Fruit fly (Drosophila melanogaster) whole organism, embryonic: ENCODE measurements around the gene CG33108.
A peak's percentile ranks its signal among the peaks of the same experiment; 100 is the strongest.

ENCODE experiments used
- Abd-B ChIP-seq: fragments of 200-800 bp; sonication (Bioruptor generic); optimal IDR thresholded peaks from 2 replicates; lab custom pipeline; 2018; ENCODE audit warnings: missing biosample characterization, mild to moderate bottlenecking, missing genetic modification characterization, moderate library complexity
- BtbVII ChIP-seq: fragments of 200-800 bp; sonication (Bioruptor generic); optimal IDR thresholded peaks from 3 replicates; lab custom pipeline; 2017; ENCODE audit warnings: missing biosample characterization, mild to moderate bottlenecking, missing genetic modification characterization
- CG10267 ChIP-seq: fragments of 200-800 bp; sonication (Bioruptor generic); optimal IDR thresholded peaks from 2 replicates; lab custom pipeline; 2018; ENCODE audit warnings: missing biosample characterization, mild to moderate bottlenecking, missing genetic modification characterization, moderate library complexity
- CG10431 ChIP-seq: fragments of 200-800 bp; sonication (Bioruptor generic); optimal IDR thresholded peaks from 3 replicates; lab custom pipeline; 2018; ENCODE audit warnings: missing biosample characterization, mild to moderate bottlenecking, missing genetic modification characterization
- CG11456 ChIP-seq: fragments of 200-800 bp; sonication (Bioruptor generic); IDR thresholded peaks from 3 replicates; pipeline ENCODE4 v1.3.6; 2022; ENCODE audit warnings: missing biosample characterization, missing genetic modification characterization
- CG12155 ChIP-seq: fragments of 200-800 bp; sonication (Bioruptor generic); optimal IDR thresholded peaks from 3 replicates; lab custom pipeline; 2016; ENCODE audit warnings: missing biosample characterization, missing genetic modification characterization
- CG14667 ChIP-seq: fragments of 200-800 bp; sonication (Bioruptor generic); IDR thresholded peaks from 2 replicates; pipeline ENCODE4 v1.3.6; 2022; ENCODE audit warnings: missing biosample characterization, missing genetic modification characterization
- CG15479 ChIP-seq: fragments of 200-800 bp; sonication (Bioruptor generic); optimal IDR thresholded peaks from 3 replicates; lab custom pipeline; 2019; ENCODE audit warnings: missing biosample characterization, mild to moderate bottlenecking, missing genetic modification characterization, moderate library complexity
- CG17186 ChIP-seq: fragments of 200-800 bp; sonication (Bioruptor generic); optimal IDR thresholded peaks from 3 replicates; lab custom pipeline; 2017; ENCODE audit warnings: missing biosample characterization, missing genetic modification reagents, missing genetic modification characterization
- CG17359 ChIP-seq: fragments of 200-800 bp; sonication (Bioruptor generic); optimal IDR thresholded peaks from 3 replicates; lab custom pipeline; 2018; ENCODE audit warnings: missing biosample characterization, mild to moderate bottlenecking, missing genetic modification characterization, moderate library complexity
- CG18476 ChIP-seq: fragments of 200-800 bp; sonication (Bioruptor generic); optimal IDR thresholded peaks from 2 replicates; lab custom pipeline; 2016; ENCODE audit warnings: missing biosample characterization, mild to moderate bottlenecking, missing genetic modification characterization
- CG2875 ChIP-seq: fragments of 200-800 bp; sonication (Bioruptor generic); optimal IDR thresholded peaks from 2 replicates; lab custom pipeline; 2017; ENCODE audit warnings: missing biosample characterization, mild to moderate bottlenecking, missing genetic modification characterization, missing genetic modification reagents
- CG3163 ChIP-seq: fragments of 200-800 bp; sonication (Bioruptor generic); optimal IDR thresholded peaks from 3 replicates; lab custom pipeline; 2016; ENCODE audit warnings: missing biosample characterization, missing genetic modification characterization
- CG3281 ChIP-seq: fragments of 200-800 bp; sonication (Bioruptor generic); optimal IDR thresholded peaks from 3 replicates; lab custom pipeline; 2017; ENCODE audit warnings: missing biosample characterization, mild to moderate bottlenecking, missing genetic modification characterization
- CG3726 ChIP-seq: fragments of 200-800 bp; sonication (Bioruptor generic); IDR thresholded peaks from 3 replicates; pipeline ENCODE4, ENCODE4 v1.3.6; 2022; ENCODE audit warnings: missing biosample characterization, missing genetic modification characterization
- CG6175 ChIP-seq: fragments of 200-800 bp; sonication (Bioruptor generic); IDR thresholded peaks from 3 replicates; pipeline ENCODE4 v1.3.6; 2022; ENCODE audit warnings: missing biosample characterization, missing genetic modification characterization
- CG6765 ChIP-seq: fragments of 200-800 bp; sonication (Bioruptor generic); optimal IDR thresholded peaks from 3 replicates; lab custom pipeline; 2017; ENCODE audit warnings: missing biosample characterization, mild to moderate bottlenecking, missing genetic modification characterization
- CG7556 ChIP-seq: fragments of 200-800 bp; sonication (Bioruptor generic); optimal IDR thresholded peaks from 2 replicates; lab custom pipeline; 2017; ENCODE audit warnings: missing biosample characterization, mild to moderate bottlenecking, missing genetic modification characterization
- CG8089 ChIP-seq: fragments of 200-800 bp; sonication (Bioruptor generic); optimal IDR thresholded peaks from 3 replicates; lab custom pipeline; 2016; ENCODE audit warnings: missing biosample characterization, missing genetic modification characterization
- CG8290 ChIP-seq, 3 experiments: fragments of 200-800 bp; sonication (Bioruptor generic); optimal IDR thresholded peaks; 2 replicates each; lab custom pipeline; 2016 to 2019; ENCODE audit warnings: missing biosample characterization in 3 of 3, missing genetic modification characterization in 3 of 3, mild to moderate bottlenecking in 2 of 3, moderate library complexity in 1 of 3
- CG9797 ChIP-seq: fragments of 200-800 bp; sonication (Bioruptor generic); optimal IDR thresholded peaks from 3 replicates; lab custom pipeline; 2018; ENCODE audit warnings: missing biosample characterization, mild to moderate bottlenecking, missing genetic modification characterization
- Dad ChIP-seq: fragments of 200-800 bp; sonication (Bioruptor generic); optimal IDR thresholded peaks from 3 replicates; lab custom pipeline; 2016; ENCODE audit warnings: missing biosample characterization, missing genetic modification characterization
- Eip74EF ChIP-seq, 2 experiments: fragments of 200-800 bp in 1 of 2; fragments of >200 bp in 1 of 2; sonication (Bioruptor generic) in 1 of 2; optimal IDR thresholded peaks; 2 replicates each; lab custom pipeline; 2017 to 2019; ENCODE audit warnings: missing biosample characterization in 2 of 2, missing genetic modification characterization in 2 of 2, mild to moderate bottlenecking in 1 of 2, moderate library complexity in 1 of 2
- HHEX ChIP-seq: fragments of 200-800 bp; sonication (Bioruptor generic); optimal IDR thresholded peaks from 3 replicates; lab custom pipeline; 2017; ENCODE audit warnings: missing biosample characterization, mild to moderate bottlenecking, missing genetic modification characterization, missing genetic modification reagents
- Lhr ChIP-seq: fragments of 200-800 bp; sonication (Bioruptor generic); optimal IDR thresholded peaks from 3 replicates; lab custom pipeline; 2017; ENCODE audit warnings: mild to moderate bottlenecking, missing biosample characterization, missing genetic modification reagents, missing genetic modification characterization
- NC2α ChIP-seq: fragments of 200-800 bp; sonication (Bioruptor generic); optimal IDR thresholded peaks from 2 replicates; lab custom pipeline; 2016; ENCODE audit warnings: missing biosample characterization, missing genetic modification characterization
- NFAT ChIP-seq: fragments of 200-800 bp; sonication (Bioruptor generic); IDR thresholded peaks from 2 replicates; pipeline ENCODE4 v1.3.6; 2022; ENCODE audit warnings: missing biosample characterization, missing genetic modification characterization
- Neu2 ChIP-seq: fragments of 200-800 bp; sonication (Bioruptor generic); optimal IDR thresholded peaks from 3 replicates; lab custom pipeline; 2016; ENCODE audit warnings: missing biosample characterization, missing genetic modification characterization, borderline replicate concordance
- Ssrp ChIP-seq: fragments of 200-800 bp; sonication (Bioruptor generic); optimal IDR thresholded peaks from 2 replicates; lab custom pipeline; 2018; ENCODE audit warnings: missing biosample characterization, mild to moderate bottlenecking, missing genetic modification characterization, moderate library complexity
- bbx ChIP-seq: fragments of 200-800 bp; sonication (Bioruptor generic); IDR thresholded peaks from 2 replicates; pipeline ENCODE4 v1.3.6; 2022; ENCODE audit warnings: missing biosample characterization, missing genetic modification characterization; ENCODE audit not compliant: partially characterized antibody
- bigmax ChIP-seq: fragments of 200-800 bp; sonication (Bioruptor generic); optimal IDR thresholded peaks from 2 replicates; lab custom pipeline; 2018; ENCODE audit warnings: missing biosample characterization, mild to moderate bottlenecking, missing genetic modification characterization
- crol ChIP-seq: fragments of 200-800 bp; sonication (Bioruptor generic); IDR thresholded peaks from 2 replicates; pipeline ENCODE4 v1.3.6; 2022; ENCODE audit warnings: missing biosample characterization, missing genetic modification characterization
- dpn ChIP-seq, 2 experiments: fragments of 200-800 bp; sonication (Bioruptor generic); optimal IDR thresholded peaks; 3 replicates each; lab custom pipeline; 2016; ENCODE audit warnings: missing biosample characterization in 2 of 2, missing genetic modification characterization in 2 of 2
- fd96Cb ChIP-seq: fragments of 200-800 bp; sonication (Bioruptor generic); optimal IDR thresholded peaks from 2 replicates; lab custom pipeline; 2018; ENCODE audit warnings: missing biosample characterization, mild to moderate bottlenecking, missing genetic modification characterization, moderate library complexity
- gfzf ChIP-seq: fragments of 200-800 bp; sonication (Bioruptor generic); optimal IDR thresholded peaks from 2 replicates; lab custom pipeline; 2016; ENCODE audit warnings: missing biosample characterization, mild to moderate bottlenecking, missing genetic modification characterization, moderate library complexity
- hbn ChIP-seq: fragments of 200-800 bp; sonication (Bioruptor generic); IDR thresholded peaks from 2 replicates; pipeline ENCODE4 v1.3.6; 2022; ENCODE audit warnings: missing biosample characterization, missing genetic modification characterization; ENCODE audit not compliant: partially characterized antibody
- klu ChIP-seq: fragments of 200-800 bp; sonication (Bioruptor generic); IDR thresholded peaks from 2 replicates; pipeline ENCODE4 v1.3.6; 2022; ENCODE audit warnings: missing biosample characterization, missing genetic modification characterization
- lilli ChIP-seq: fragments of 200-800 bp; sonication (Bioruptor generic); optimal IDR thresholded peaks from 3 replicates; lab custom pipeline; 2016; ENCODE audit warnings: missing biosample characterization, missing genetic modification characterization
- nmo ChIP-seq: fragments of 200-800 bp; sonication (Bioruptor generic); optimal IDR thresholded peaks from 2 replicates; lab custom pipeline; 2018; ENCODE audit warnings: missing biosample characterization, mild to moderate bottlenecking, missing genetic modification characterization, moderate library complexity
- onecut ChIP-seq: fragments of 200-800 bp; sonication (Bioruptor generic); IDR thresholded peaks from 2 replicates; pipeline ENCODE4 v1.3.6; 2022; ENCODE audit warnings: missing biosample characterization, missing genetic modification characterization
- org-1 ChIP-seq: fragments of 200-800 bp; sonication (Bioruptor generic); optimal IDR thresholded peaks from 2 replicates; lab custom pipeline; 2017; ENCODE audit warnings: missing biosample characterization, missing genetic modification characterization
- pho ChIP-seq: fragments of 200-800 bp; sonication (Bioruptor generic); optimal IDR thresholded peaks from 2 replicates; lab custom pipeline; 2016; ENCODE audit warnings: missing biosample characterization, missing genetic modification characterization
- run ChIP-seq: fragments of 200-800 bp; sonication (Bioruptor generic); optimal IDR thresholded peaks from 3 replicates; lab custom pipeline; 2018; ENCODE audit warnings: missing biosample characterization, mild to moderate bottlenecking, missing genetic modification characterization
- sens-2 ChIP-seq: fragments of 200-800 bp; sonication (Bioruptor generic); IDR thresholded peaks from 2 replicates; pipeline ENCODE4 v1.3.6; 2022; ENCODE audit warnings: missing biosample characterization, missing genetic modification characterization
- seq ChIP-seq: fragments of 200-800 bp; sonication (Bioruptor generic); IDR thresholded peaks from 2 replicates; pipeline ENCODE4 v1.3.6; 2022; ENCODE audit warnings: missing biosample characterization, missing genetic modification characterization
- sima ChIP-seq: fragments of 200-800 bp; sonication (Bioruptor generic); optimal IDR thresholded peaks from 2 replicates; lab custom pipeline; 2016; ENCODE audit warnings: missing biosample characterization, missing genetic modification characterization
- stc ChIP-seq: fragments of 200-800 bp; sonication (Bioruptor generic); IDR thresholded peaks from 2 replicates; pipeline ENCODE4 v1.3.6; 2022; ENCODE audit warnings: missing biosample characterization, missing genetic modification characterization
- tap ChIP-seq: fragments of 200-800 bp; optimal IDR thresholded peaks from 3 replicates; lab custom pipeline; 2019; ENCODE audit warnings: missing biosample characterization, mild to moderate bottlenecking, missing genetic modification characterization, moderate library complexity
- tup ChIP-seq: fragments of 200-800 bp; sonication (Bioruptor generic); optimal IDR thresholded peaks from 2 replicates; lab custom pipeline; 2016; ENCODE audit warnings: missing biosample characterization, mild to moderate bottlenecking, missing genetic modification characterization, moderate library complexity

The CG33108 gene

DNA sequence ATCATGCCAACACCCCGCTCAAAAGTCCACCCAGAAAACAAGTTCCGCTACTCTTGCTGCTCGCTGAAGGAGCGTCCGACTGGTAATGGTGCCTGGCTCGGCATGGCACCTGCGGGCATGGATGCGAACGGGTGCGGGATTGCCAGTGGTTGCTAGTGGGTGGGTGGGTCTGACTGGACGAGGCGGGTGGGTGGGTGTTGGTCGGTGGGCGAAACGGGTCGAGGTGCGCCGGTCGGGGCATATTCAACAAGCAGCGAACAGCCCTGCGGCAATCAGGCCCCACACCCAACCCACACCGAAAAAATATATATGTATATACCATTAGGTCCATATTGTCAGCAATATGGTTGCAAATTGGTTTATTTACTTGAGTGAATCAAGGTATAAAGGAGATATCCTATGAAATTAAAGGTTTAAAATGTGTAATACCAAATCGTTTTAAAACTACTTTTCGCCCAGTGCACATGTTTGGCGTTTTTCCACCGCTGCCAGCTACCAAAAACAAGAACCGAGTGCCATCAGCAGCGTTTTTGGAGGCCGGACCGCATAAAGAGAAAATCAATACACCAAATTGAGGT lies 15.3 kb downstream of the CG33108 start (continued):
- TF ChIP-seq CG3163 (no peak), onecut (peak; percentile 28; the same call in 1 of the 2 replicates), NFAT (GFP tag; lab: Robert Waterston, UW) (no peak), CG10431 (no peak), Neu2 (GFP tag; lab: Kevin White, UChicago) (no peak), dpn (GFP tag; optimal IDR thresholded peaks at IDR 0.05; lab: Kevin White, UChicago) (peak in 1 of 2 experiments; percentile 47), CG9797 (GFP tag; lab: Kevin White, UChicago) (no peak), lilli (GFP tag; lab: Kevin White, UChicago) (peak; percentile 42), crol (peak; percentile 66), Eip74EF (GFP tag; optimal IDR thresholded peaks at IDR 0.05; lab: Kevin White, UChicago) (peak in 1 of 2 experiments; percentile 36), CG8290 (GFP tag; optimal IDR thresholded peaks at IDR 0.05; lab: Kevin White, UChicago) (no peak), CG8290 (tag; optimal IDR thresholded peaks at IDR 0.05; lab: Kevin White, UChicago) (peak in 1 of 2 experiments; percentile 65), HHEX (GFP tag; lab: Kevin White, UChicago) (peak; percentile 55), org-1 (peak; percentile 53), CG18476 (GFP tag; lab: Kevin White, UChicago) (no peak), stc (GFP tag; lab: Robert Waterston, UW) (peak; percentile 68), NC2α (GFP tag; lab: Kevin White, UChicago) (no peak), CG15479 (GFP tag; lab: Kevin White, UChicago) (no peak), CG6175 (no peak; the same call in 2 of the 3 replicates), tap (peak; percentile 62), Ssrp (tag; lab: Kevin White, UChicago) (peak; percentile 43), seq (GFP tag; lab: Robert Waterston, UW) (peak; percentile 79), klu (GFP tag; lab: Robert Waterston, UW) (no peak), tup (GFP tag; lab: Kevin White, UChicago) (no peak), hbn (no peak), CG10267 (tag; lab: Kevin White, UChicago) (peak; percentile 40), Abd-B (GFP tag; lab: Kevin White, UChicago) (no peak), CG8089 (GFP tag; lab: Kevin White, UChicago) (no peak), CG3281 (peak; percentile 53), nmo (GFP tag; lab: Kevin White, UChicago) (peak; percentile 65), CG3726 (0 out of 3 replicates have a peak, but pooled peaks have one; percentile 56), Dad (GFP tag; lab: Kevin White, UChicago) (peak; percentile 35), CG2875 (GFP tag; lab: Kevin White, UChicago) (no peak), CG17359 (tag; lab: Kevin White, UChicago) (peak; percentile 66), sima (GFP tag; lab: Kevin White, UChicago) (no peak), BtbVII (GFP tag; lab: Kevin White, UChicago) (peak; percentile 29), run (tag; lab: Kevin White, UChicago) (no peak), pho (no peak), CG12155 (GFP tag; lab: Kevin White, UChicago) (peak; percentile 27), fd96Cb (tag; lab: Kevin White, UChicago) (peak; percentile 26), CG17186 (GFP tag; lab: Kevin White, UChicago) (no peak), CG11456 (GFP tag; lab: Robert Waterston, UW) (peak; percentile 58; the same call in 1 of the 3 replicates), Lhr (GFP tag; lab: Kevin White, UChicago) (no peak), CG14667 (GFP tag; lab: Robert Waterston, UW) (peak; percentile 25; the same call in 1 of the 2 replicates), CG7556 (GFP tag; lab: Kevin White, UChicago) (peak; percentile 75), sens-2 (no peak), CG6765 (no peak), bigmax (GFP tag; lab: Kevin White, UChicago) (no peak), gfzf (GFP tag; lab: Kevin White, UChicago) (no peak), bbx (GFP tag; lab: Robert Waterston, UW) (no peak)
